Fruit fly (Drosophila melanogaster) whole organism, embryonic: Measurements from ENCODE around the gene CG31100.
A peak's percentile ranks its signal among the peaks of the same experiment; 100 is the strongest.

Source experiments
- B-H1 ChIP-seq: fragments of 200-800 bp; sonication (Bioruptor generic); IDR thresholded peaks from 3 replicates; pipeline ENCODE4 v1.3.6; 2022; ENCODE audit warnings: missing biosample characterization, missing genetic modification characterization
- CG10431 ChIP-seq: fragments of 200-800 bp; sonication (Bioruptor generic); optimal IDR thresholded peaks from 3 replicates; lab custom pipeline; 2018; ENCODE audit warnings: missing biosample characterization, mild to moderate bottlenecking, missing genetic modification characterization
- CG10462 ChIP-seq: fragments of 200-800 bp; sonication (Bioruptor generic); optimal IDR thresholded peaks from 2 replicates; lab custom pipeline; 2016; ENCODE audit warnings: missing biosample characterization, missing genetic modification characterization
- CG10959 ChIP-seq: fragments of 200-800 bp; sonication (Bioruptor generic); IDR thresholded peaks from 2 replicates; pipeline ENCODE4 v1.3.6; 2022; ENCODE audit warnings: missing biosample characterization, missing genetic modification characterization
- CG11085 ChIP-seq: fragments of 200-800 bp; sonication (Bioruptor generic); IDR thresholded peaks from 2 replicates; pipeline ENCODE4 v1.3.6; 2022; ENCODE audit warnings: missing biosample characterization, missing genetic modification characterization
- CG12071 ChIP-seq: fragments of 200-800 bp; sonication (Bioruptor generic); optimal IDR thresholded peaks from 3 replicates; lab custom pipeline; 2018; ENCODE audit warnings: missing biosample characterization, mild to moderate bottlenecking, missing genetic modification characterization
- CG12219 ChIP-seq: fragments of 200-800 bp; sonication (Bioruptor generic); optimal IDR thresholded peaks from 3 replicates; lab custom pipeline; 2018; ENCODE audit warnings: missing biosample characterization, mild to moderate bottlenecking, missing genetic modification characterization
- CG13123 ChIP-seq: fragments of 200-800 bp; sonication (Bioruptor generic); optimal IDR thresholded peaks from 2 replicates; lab custom pipeline; 2016; ENCODE audit warnings: missing biosample characterization, missing genetic modification characterization
- CG13424 ChIP-seq: fragments of 200-800 bp; sonication (Bioruptor generic); optimal IDR thresholded peaks from 2 replicates; lab custom pipeline; 2019; ENCODE audit warnings: missing biosample characterization, mild to moderate bottlenecking, missing genetic modification characterization, moderate library complexity
- CG14050 ChIP-seq: fragments of 200-800 bp; sonication (Bioruptor generic); IDR thresholded peaks from 3 replicates; pipeline ENCODE4 v1.3.6; 2022; ENCODE audit warnings: missing biosample characterization, missing genetic modification characterization
- CG15696 ChIP-seq: fragments of 200-800 bp; sonication (Bioruptor generic); optimal IDR thresholded peaks from 2 replicates; lab custom pipeline; 2019; ENCODE audit warnings: missing biosample characterization, mild to moderate bottlenecking, missing genetic modification characterization, moderate library complexity
- CG1602 ChIP-seq: fragments of 200-800 bp; sonication (Bioruptor generic); optimal IDR thresholded peaks from 3 replicates; lab custom pipeline; 2016; ENCODE audit warnings: missing biosample characterization, missing genetic modification characterization
- CG1603 ChIP-seq: fragments of 200-800 bp; sonication (Bioruptor generic); optimal IDR thresholded peaks from 2 replicates; lab custom pipeline; 2019; ENCODE audit warnings: missing biosample characterization, mild to moderate bottlenecking, missing genetic modification characterization, moderate library complexity
- CG17385 ChIP-seq: fragments of 200-800 bp; sonication (Bioruptor generic); optimal IDR thresholded peaks from 3 replicates; lab custom pipeline; 2018; ENCODE audit warnings: missing biosample characterization, mild to moderate bottlenecking, missing genetic modification characterization
- CG18619 ChIP-seq: fragments of 200-800 bp; sonication (Bioruptor generic); optimal IDR thresholded peaks from 3 replicates; lab custom pipeline; 2017; ENCODE audit warnings: missing biosample characterization, mild to moderate bottlenecking, missing genetic modification characterization
- CG2678 ChIP-seq: fragments of 200-800 bp; sonication (Bioruptor generic); optimal IDR thresholded peaks from 3 replicates; lab custom pipeline; 2019; ENCODE audit warnings: missing biosample characterization, mild to moderate bottlenecking, missing genetic modification characterization, moderate library complexity
- CG30020 ChIP-seq: fragments of 200-800 bp; optimal IDR thresholded peaks from 2 replicates; lab custom pipeline; 2019; ENCODE audit warnings: missing biosample characterization, mild to moderate bottlenecking, missing genetic modification characterization, moderate library complexity
- CG30431 ChIP-seq: fragments of 200-800 bp; sonication (Bioruptor generic); optimal IDR thresholded peaks from 2 replicates; lab custom pipeline; 2017; ENCODE audit warnings: missing biosample characterization, missing genetic modification characterization
- CG31224 ChIP-seq: fragments of 200-800 bp; sonication (Bioruptor generic); IDR thresholded peaks from 2 replicates; pipeline ENCODE4 v1.3.6; 2022; ENCODE audit warnings: missing biosample characterization, missing genetic modification characterization
- CG8388 ChIP-seq: fragments of 200-800 bp; sonication (Bioruptor generic); optimal IDR thresholded peaks from 2 replicates; lab custom pipeline; 2019; ENCODE audit warnings: missing biosample characterization, mild to moderate bottlenecking, missing genetic modification characterization, moderate library complexity
- CG8944 ChIP-seq: fragments of 200-800 bp; sonication (Bioruptor generic); optimal IDR thresholded peaks from 3 replicates; lab custom pipeline; 2016; ENCODE audit warnings: missing biosample characterization, missing genetic modification characterization
- CG9437 ChIP-seq: fragments of 200-800 bp; sonication (Bioruptor generic); optimal IDR thresholded peaks from 2 replicates; lab custom pipeline; 2018; ENCODE audit warnings: missing biosample characterization, mild to moderate bottlenecking, missing genetic modification characterization
- CG9932 ChIP-seq: fragments of 200-800 bp; sonication (Bioruptor generic); IDR thresholded peaks from 2 replicates; pipeline ENCODE4 v1.3.6; 2022; ENCODE audit warnings: missing biosample characterization, missing genetic modification characterization
- Dek ChIP-seq: fragments of 200-800 bp; sonication (Bioruptor generic); optimal IDR thresholded peaks from 3 replicates; lab custom pipeline; 2019; ENCODE audit warnings: missing biosample characterization, mild to moderate bottlenecking, missing genetic modification characterization, moderate library complexity
- Dip2 ChIP-seq: fragments of 200-800 bp; sonication (Bioruptor generic); IDR thresholded peaks from 2 replicates; pipeline ENCODE4 v1.3.6; 2022; ENCODE audit warnings: missing biosample characterization, missing genetic modification characterization
- Drgx ChIP-seq: fragments of 200-800 bp; sonication (Bioruptor generic); IDR thresholded peaks from 2 replicates; pipeline ENCODE4 v1.3.6; 2022; ENCODE audit warnings: missing biosample characterization, missing genetic modification characterization
- E2f1 ChIP-seq: fragments of 200-800 bp; sonication (Bioruptor generic); IDR thresholded peaks from 2 replicates; pipeline ENCODE4 v1.3.6; 2022; ENCODE audit warnings: missing biosample characterization, missing genetic modification characterization
- E2f2 ChIP-seq: fragments of 200-800 bp; sonication (Bioruptor generic); IDR thresholded peaks from 2 replicates; pipeline ENCODE4 v1.3.6; 2022; ENCODE audit warnings: missing biosample characterization, missing genetic modification characterization
- GATAe ChIP-seq: fragments of 200-800 bp; sonication (Bioruptor generic); conservative IDR thresholded peaks from 2 replicates; pipeline ENCODE4 v1.3.6; 2022; ENCODE audit warnings: missing biosample characterization, missing genetic modification characterization
- Hmr ChIP-seq: fragments of 200-800 bp; sonication (Bioruptor generic); optimal IDR thresholded peaks from 3 replicates; lab custom pipeline; 2017; ENCODE audit warnings: mild to moderate bottlenecking, missing biosample characterization, missing genetic modification reagents, missing genetic modification characterization
- Mad ChIP-seq: fragments of 200-800 bp; sonication (Bioruptor generic); optimal IDR thresholded peaks from 2 replicates; lab custom pipeline; 2016; ENCODE audit warnings: missing biosample characterization, missing genetic modification characterization
- NK7.1 ChIP-seq: fragments of 200-800 bp; sonication (Bioruptor generic); optimal IDR thresholded peaks from 3 replicates; lab custom pipeline; 2016; ENCODE audit warnings: missing biosample characterization, missing genetic modification characterization
- Neu2 ChIP-seq: fragments of 200-800 bp; sonication (Bioruptor generic); optimal IDR thresholded peaks from 3 replicates; lab custom pipeline; 2016; ENCODE audit warnings: missing biosample characterization, missing genetic modification characterization, borderline replicate concordance
- Nf-YB ChIP-seq: fragments of 200-800 bp; sonication (Bioruptor generic); optimal IDR thresholded peaks from 3 replicates; lab custom pipeline; 2019; ENCODE audit warnings: missing biosample characterization, mild to moderate bottlenecking, missing genetic modification characterization, moderate library complexity
- Taf1 ChIP-seq: fragments of 200-800 bp; sonication (Bioruptor generic); IDR thresholded peaks from 2 replicates; pipeline ENCODE4 v1.3.6; 2022; ENCODE audit warnings: missing biosample characterization, missing genetic modification characterization
- Xrp1 ChIP-seq: fragments of 200-800 bp; sonication (Bioruptor generic); IDR thresholded peaks from 2 replicates; pipeline ENCODE4 v1.3.6; 2022; ENCODE audit warnings: missing biosample characterization, missing genetic modification characterization
- ara ChIP-seq: fragments of 200-800 bp; sonication (Bioruptor generic); IDR thresholded peaks from 2 replicates; pipeline ENCODE4 v1.3.6; 2022; ENCODE audit warnings: missing biosample characterization, missing genetic modification characterization
- chif ChIP-seq, 2 experiments: fragments of 200-800 bp; sonication (Bioruptor generic); optimal IDR thresholded peaks; 3 replicates each; lab custom pipeline; 2016; ENCODE audit warnings: missing biosample characterization in 2 of 2, missing genetic modification characterization in 2 of 2
- chm ChIP-seq: fragments of 200-800 bp; sonication (Bioruptor generic); IDR thresholded peaks from 2 replicates; pipeline ENCODE4 v1.3.6; 2022; ENCODE audit warnings: missing biosample characterization, missing genetic modification characterization
- en ChIP-seq: fragments of 200-800 bp; sonication (Bioruptor generic); optimal IDR thresholded peaks from 2 replicates; lab custom pipeline; 2016; ENCODE audit warnings: missing biosample characterization, missing genetic modification characterization
- gro ChIP-seq: fragments of 200-800 bp; sonication (Bioruptor generic); optimal IDR thresholded peaks from 2 replicates; lab custom pipeline; 2016; ENCODE audit warnings: missing biosample characterization, missing genetic modification characterization
- hkb ChIP-seq, 2 experiments: fragments of 200-800 bp in 1 of 2; fragments of >200 bp in 1 of 2; sonication (Bioruptor generic) in 1 of 2; IDR thresholded peaks in 1 of 2; optimal IDR thresholded peaks in 1 of 2; 2 replicates each; pipeline versions ENCODE4 v1.3.6 to Lab custom; 2017 to 2022; ENCODE audit warnings: missing biosample characterization in 1 of 2, missing genetic modification characterization in 1 of 2
- lmd ChIP-seq: fragments of 200-800 bp; sonication (Bioruptor generic); IDR thresholded peaks from 2 replicates; pipeline ENCODE4 v1.3.6; 2022; ENCODE audit warnings: missing biosample characterization, missing genetic modification characterization
- pros ChIP-seq: fragments of 200-800 bp; sonication (Bioruptor generic); optimal IDR thresholded peaks from 3 replicates; lab custom pipeline; 2019; ENCODE audit warnings: missing biosample characterization, mild to moderate bottlenecking, missing genetic modification characterization, moderate library complexity
- ro ChIP-seq: fragments of 200-800 bp; sonication (Bioruptor generic); IDR thresholded peaks from 2 replicates; pipeline ENCODE4 v1.3.6; 2022; ENCODE audit warnings: missing biosample characterization, missing genetic modification characterization
- run ChIP-seq: fragments of 200-800 bp; sonication (Bioruptor generic); optimal IDR thresholded peaks from 3 replicates; lab custom pipeline; 2018; ENCODE audit warnings: missing biosample characterization, mild to moderate bottlenecking, missing genetic modification characterization
- sim ChIP-seq: fragments of 200-800 bp; sonication (Bioruptor generic); IDR thresholded peaks from 2 replicates; pipeline ENCODE4 v1.3.6; 2022; ENCODE audit warnings: missing biosample characterization, missing genetic modification characterization
- sisA ChIP-seq: fragments of 200-800 bp; sonication (Bioruptor generic); IDR thresholded peaks from 2 replicates; pipeline ENCODE4 v1.3.6; 2022; ENCODE audit warnings: missing biosample characterization, missing genetic modification characterization
- so ChIP-seq: fragments of 200-800 bp; sonication (Bioruptor generic); IDR thresholded peaks from 3 replicates; pipeline ENCODE4 v1.3.6; 2022; ENCODE audit warnings: missing biosample characterization, missing genetic modification characterization
- ttk ChIP-seq: fragments of 200-800 bp; sonication (Bioruptor generic); IDR thresholded peaks from 2 replicates; pipeline ENCODE4 v2.1.2; 2022; ENCODE audit warnings: missing biosample characterization, missing genetic modification characterization
- unc-4 ChIP-seq: fragments of 200-800 bp; sonication (Bioruptor generic); IDR thresholded peaks from 2 replicates; pipeline ENCODE4 v1.3.6; 2022; ENCODE audit warnings: missing biosample characterization, missing genetic modification characterization; ENCODE audit not compliant: partially characterized antibody

CG31100 gene

DNA sequence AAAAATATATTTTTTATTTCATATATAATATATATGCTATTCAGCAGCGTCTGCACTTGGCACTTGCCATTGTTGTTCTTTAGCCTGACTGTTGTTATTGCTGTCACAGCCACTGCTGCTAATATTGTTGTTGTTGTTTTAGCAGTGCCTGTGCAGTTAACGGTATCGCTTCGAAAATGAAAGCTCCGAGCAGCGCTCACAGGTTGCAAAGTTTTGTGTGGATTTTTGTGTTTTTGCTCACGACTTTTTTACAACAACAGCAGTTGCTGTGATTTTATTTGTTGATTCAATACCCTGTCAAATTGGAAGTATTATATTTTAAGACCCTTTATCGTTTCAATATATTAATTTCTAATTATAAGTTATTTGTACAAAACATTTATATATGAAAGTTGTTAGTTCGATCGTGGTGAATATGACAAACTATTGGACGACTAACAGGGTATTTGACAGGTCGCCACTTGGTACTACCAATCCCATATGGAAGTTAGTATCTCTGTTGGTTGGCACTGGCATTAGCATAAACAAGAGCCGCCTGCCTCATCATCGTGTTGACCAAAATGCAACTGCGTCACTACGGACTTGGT is 39.6 kb downstream of the CG31100 start (continued):
- TF ChIP-seq so (no peak), CG11085 (no peak), CG8388 (peak; percentile 44), Xrp1 (peak; percentile 62), gro (GFP tag; lab: Kevin White, UChicago) (no peak), ro (no peak), Dek (tag; lab: Kevin White, UChicago) (no peak), chm (GFP tag; lab: Robert Waterston, UW) (no peak), CG14050 (GFP tag; lab: Robert Waterston, UW) (no peak), Dip2 (GFP tag; lab: Robert Waterston, UW) (no peak), Mad (no peak), unc-4 (no peak), sisA (GFP tag; lab: Robert Waterston, UW) (no peak; the same call in 1 of the 2 replicates), CG30020 (tag; lab: Kevin White, UChicago) (no peak), E2f2 (GFP tag; lab: Robert Waterston, UW) (no peak), CG12071 (GFP tag; lab: Kevin White, UChicago) (no peak), CG1602 (no peak), Nf-YB (GFP tag; lab: Kevin White, UChicago) (no peak), Taf1 (no peak), pros (GFP tag; lab: Kevin White, UChicago) (no peak), CG9437 (GFP tag; lab: Kevin White, UChicago) (no peak), GATAe (GFP tag; lab: Robert Waterston, UW) (no peak), CG2678 (peak; percentile 57), CG17385 (GFP tag; lab: Kevin White, UChicago) (peak; percentile 39), CG10959 (GFP tag; lab: Robert Waterston, UW) (no peak), CG18619 (no peak), B-H1 (GFP tag; lab: Robert Waterston, UW) (no peak), CG30431 (GFP tag; lab: Kevin White, UChicago) (no peak), CG31224 (GFP tag; lab: Robert Waterston, UW) (no peak), hkb (optimal IDR thresholded peaks at IDR 0.05; lab: Kevin White, UChicago) (no peak), hkb (GFP tag; IDR thresholded peaks at IDR 0.05; lab: Robert Waterston, UW) (0 out of 2 replicates have a peak, but pooled peaks have one; percentile 25), Neu2 (GFP tag; lab: Kevin White, UChicago) (no peak), sim (GFP tag; lab: Robert Waterston, UW) (no peak), CG13123 (GFP tag; lab: Kevin White, UChicago) (no peak), CG8944 (GFP tag; lab: Kevin White, UChicago) (no peak), NK7.1 (no peak), run (tag; lab: Kevin White, UChicago) (no peak), CG15696 (no peak), Hmr (GFP tag; lab: Kevin White, UChicago) (no peak), ara (no peak), lmd (GFP tag; lab: Robert Waterston, UW) (0 out of 2 replicates have a peak, but pooled peaks have one; percentile 17), CG12219 (GFP tag; lab: Kevin White, UChicago) (no peak), CG1603 (tag; lab: Kevin White, UChicago) (peak; percentile 64), Drgx (GFP tag; lab: Robert Waterston, UW) (0 out of 2 replicates have a peak, but pooled peaks have one; percentile 20), CG9932 (no peak), CG10462 (GFP tag; lab: Kevin White, UChicago) (no peak), ttk (peak; percentile 61), CG10431 (no peak), chif (GFP tag; optimal IDR thresholded peaks at IDR 0.05; lab: Kevin White, UChicago) (no peak), E2f1 (GFP tag; lab: Robert Waterston, UW) (0 out of 2 replicates have a peak, but pooled peaks have one; percentile 8), en (GFP tag; lab: Kevin White, UChicago) (no peak), CG13424 (tag; lab: Kevin White, UChicago) (peak; percentile 40)
